Fruit fly (Drosophila melanogaster): ENCODE measurements around the gene AOX1.

The AOX1 gene

DNA sequence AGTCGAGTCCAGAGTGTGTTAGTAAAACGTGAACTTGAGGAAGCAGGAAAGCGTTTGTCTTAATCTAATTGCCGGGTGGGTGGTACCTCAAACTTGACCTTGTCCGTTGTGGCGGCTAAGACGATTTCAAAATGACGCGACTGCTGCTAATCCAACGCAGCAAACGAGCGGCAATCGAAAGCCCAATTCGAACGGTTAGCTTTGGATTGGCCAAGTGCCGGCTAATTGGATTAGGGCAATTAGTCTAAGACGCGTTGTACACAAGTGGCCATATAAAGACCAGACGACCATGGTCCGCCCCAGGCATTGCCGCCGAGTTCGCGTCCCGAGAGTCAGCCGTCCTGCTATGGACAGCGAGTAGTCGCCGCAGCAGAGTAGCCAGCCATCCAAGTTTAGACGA, 54.2 kb downstream of the AOX1 start, which contains the start of gene Rh6:
Gene Rh6, plus strand, starts transcription at position 301 of the 400 bp plus-strand sequence.
- no peak for TF ChIP-seq Vsx2 (GFP tag; optimal IDR thresholded peaks at IDR 0.05; ENCODE audit: partially characterized antibody)
- TF ChIP-seq Dfd (GFP tag; optimal IDR thresholded peaks at IDR 0.05), result no peak
- no peak for TF ChIP-seq h (GFP tag; optimal IDR thresholded peaks at IDR 0.05)
- TF ChIP-seq Abd-B (GFP tag; optimal IDR thresholded peaks at IDR 0.05), result no peak
- TF ChIP-seq Sp1 (GFP tag; optimal IDR thresholded peaks at IDR 0.05), result no peak
- TF ChIP-seq brk (GFP tag; optimal IDR thresholded peaks at IDR 0.05), result no peak
- TF ChIP-seq lola (GFP tag; optimal IDR thresholded peaks at IDR 0.05), result no peak
- TF ChIP-seq dsf (GFP tag; optimal IDR thresholded peaks at IDR 0.05; ENCODE audit: borderline replicate concordance), result no peak
- no peak for TF ChIP-seq jim (GFP tag; optimal IDR thresholded peaks at IDR 0.05)
- no peak for TF ChIP-seq ey (GFP tag; optimal IDR thresholded peaks at IDR 0.05)
- TF ChIP-seq Jra (GFP tag; optimal IDR thresholded peaks at IDR 0.05), result no peak
- TF ChIP-seq Hr83 (GFP tag; optimal IDR thresholded peaks at IDR 0.05; ENCODE audit: poor library complexity, severe bottlenecking), result no peak
- no peak for TF ChIP-seq pan (optimal IDR thresholded peaks at IDR 0.05)
- no peak for TF ChIP-seq sv (GFP tag; optimal IDR thresholded peaks at IDR 0.05)
- no peak for TF ChIP-seq rgr (GFP tag; optimal IDR thresholded peaks at IDR 0.05)

All from whole organism, wandering third instar larva.